In genomic region chrX:4569276-4569675, ce11 we compare ENCODE assay signal across 4 worm cellular contexts.
TF ChIP-seq lines count a peak whose summit lies in the region.

No protein-coding gene starts in this region.

TF ChIP-seq in whole organism, L1 larva, 84 proteins besides CTCF, POLR2A, EP300 and RAD21 (continues in another document):
- TF ChIP-seq hpl-2 (GFP tag; optimal IDR thresholded peaks at IDR 0.05; lab: Kevin White, UChicago) (no peak), ceh-8 (GFP tag; optimal IDR thresholded peaks at IDR 0.05; lab: Kevin White, UChicago) (no peak), nhr-47 (tag; optimal IDR thresholded peaks at IDR 0.05; lab: Kevin White, UChicago) (no peak), fkh-4 (tag; optimal IDR thresholded peaks at IDR 0.05; lab: Kevin White, UChicago; ENCODE audit: borderline replicate concordance) (no peak), vab-15 (tag; optimal IDR thresholded peaks at IDR 0.05; lab: Kevin White, UChicago) (no peak), xbp-1 (tag; optimal IDR thresholded peaks at IDR 0.05; lab: Kevin White, UChicago) (no peak), mef-2 (tag; optimal IDR thresholded peaks at IDR 0.05; lab: Kevin White, UChicago) (no peak), swsn-7 (tag; optimal IDR thresholded peaks at IDR 0.05; lab: Kevin White, UChicago) (no peak), blmp-1 (tag; optimal IDR thresholded peaks at IDR 0.05; lab: Kevin White, UChicago) (peak; percentile 30), rnt-1 (tag; optimal IDR thresholded peaks at IDR 0.05; lab: Kevin White, UChicago) (no peak), nhr-12 (tag; optimal IDR thresholded peaks at IDR 0.05; lab: Kevin White, UChicago) (no peak), hlh-17 (GFP tag; optimal IDR thresholded peaks at IDR 0.05; lab: Kevin White, UChicago; ENCODE audit: borderline replicate concordance) (no peak), mdl-1 (tag; optimal IDR thresholded peaks at IDR 0.05; lab: Kevin White, UChicago) (no peak), egl-13 (tag; optimal IDR thresholded peaks at IDR 0.05; lab: Kevin White, UChicago) (no peak), nhr-11 (tag; optimal IDR thresholded peaks at IDR 0.05; lab: Kevin White, UChicago) (no peak), nhr-237 (tag; optimal IDR thresholded peaks at IDR 0.05; lab: Kevin White, UChicago) (no peak), jun-1 (tag; optimal IDR thresholded peaks at IDR 0.05; lab: Kevin White, UChicago) (no peak), elt-2 (tag; optimal IDR thresholded peaks at IDR 0.05; lab: Kevin White, UChicago) (no peak), pax-3 (tag; optimal IDR thresholded peaks at IDR 0.05; lab: Kevin White, UChicago) (no peak), unc-30 (tag; optimal IDR thresholded peaks at IDR 0.05; lab: Kevin White, UChicago) (no peak), fos-1 (tag; optimal IDR thresholded peaks at IDR 0.05; lab: Kevin White, UChicago) (no peak), zip-4 (GFP tag; optimal IDR thresholded peaks at IDR 0.05; lab: Kevin White, UChicago) (no peak), sup-37 (GFP tag; optimal IDR thresholded peaks at IDR 0.05; lab: Kevin White, UChicago) (no peak), unc-98 (GFP tag; IDR thresholded peaks at IDR 0.05; lab: Robert Waterston, UW) (no peak)

TF ChIP-seq in whole organism, L2 larva, 48 proteins besides CTCF, POLR2A, EP300 and RAD21:
- TF ChIP-seq mdl-1 (tag; optimal IDR thresholded peaks at IDR 0.05; lab: Kevin White, UChicago) (no peak), sma-9 (GFP tag; optimal IDR thresholded peaks at IDR 0.05; lab: Kevin White, UChicago) (peak; percentile 48), sma-9 (tag; optimal IDR thresholded peaks at IDR 0.05; lab: Kevin White, UChicago) (no peak)

TF ChIP-seq in whole organism, L3 larva, 47 proteins besides CTCF, POLR2A, EP300 and RAD21:
- TF ChIP-seq lsy-12 (tag; optimal IDR thresholded peaks at IDR 0.05; lab: Kevin White, UChicago): no peak
- peak; percentile 92 for TF ChIP-seq elt-1 (tag; optimal IDR thresholded peaks at IDR 0.05; lab: Kevin White, UChicago)
- peak; percentile 5 for TF ChIP-seq nhr-25 (tag; optimal IDR thresholded peaks at IDR 0.05; lab: Kevin White, UChicago)
TF ChIP-seq in whole organism, L3 larva: peak in this region for 2.

TF ChIP-seq in whole organism, L4 larva, 104 proteins besides CTCF, POLR2A, EP300 and RAD21:
- TF ChIP-seq spr-1 (tag; optimal IDR thresholded peaks at IDR 0.05; lab: Kevin White, UChicago) (no peak), rbr-2 (tag; optimal IDR thresholded peaks at IDR 0.05; lab: Kevin White, UChicago) (no peak), T26A8.4 (GFP tag; IDR thresholded peaks at IDR 0.05; lab: Robert Waterston, UW) (no peak), tra-1 (GFP tag; IDR thresholded peaks at IDR 0.05; lab: Robert Waterston, UW) (no peak), unc-62 (GFP tag; optimal IDR thresholded peaks at IDR 0.05 in 1 of 2; lab: Kevin White, UChicago) (peak in 1 of 2 experiments; percentile 75), unc-62 (tag; optimal IDR thresholded peaks at IDR 0.05; lab: Kevin White, UChicago) (no peak), pqm-1 (tag; optimal IDR thresholded peaks at IDR 0.05; lab: Kevin White, UChicago) (no peak), F37D6.2 (tag; optimal IDR thresholded peaks at IDR 0.05; lab: Kevin White, UChicago) (no peak), arid-1 (GFP tag; conservative IDR thresholded peaks at IDR 0.05; lab: Robert Waterston, UW) (no peak), nhr-28 (tag; optimal IDR thresholded peaks at IDR 0.05; lab: Kevin White, UChicago) (peak; percentile 63), dmd-6 (GFP tag; IDR thresholded peaks at IDR 0.05; lab: Robert Waterston, UW) (peak; percentile 28; the same call in 1 of the 2 replicates), gei-8 (GFP tag; optimal IDR thresholded peaks at IDR 0.05; lab: Kevin White, UChicago) (no peak)

Comparison
In these comparisons a context has a peak if more than half of its experiments do, and no peak if none do; other contexts are left out.
1. Of the 29 proteins assayed by ChIP-seq in both whole organism, L4 larva and whole organism, L1 larva: peak only in whole organism, L4 larva: nhr-28; only in whole organism, L1 larva: none; in both: none; in neither: 26; mixed calls (peak in some experiments, not most) for 2.